Worm (Caenorhabditis elegans): ENCODE data around the gene col-168.

DNA sequence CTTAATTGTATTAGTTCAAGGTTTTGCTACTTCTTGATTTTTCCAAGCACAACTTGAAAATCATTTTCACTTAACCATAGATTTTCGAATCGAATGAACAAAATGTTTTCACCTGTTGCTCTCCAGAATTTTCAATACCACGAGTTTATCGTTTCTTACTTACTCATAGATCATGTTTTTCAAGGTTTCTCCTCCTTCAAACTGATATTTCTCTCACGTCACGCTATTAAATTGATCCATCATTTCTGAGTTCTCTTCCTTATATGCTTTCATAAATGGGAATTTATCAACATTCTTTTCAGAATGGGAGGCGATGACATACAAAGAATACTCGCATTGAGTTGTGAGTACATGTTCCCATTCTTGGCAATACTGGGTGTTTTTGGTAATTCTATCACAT, 14.8 kb upstream of the col-168 start, which contains the start of gene npr-38:
- TF ChIP-seq ceh-36 (tag; optimal IDR thresholded peaks at IDR 0.05) = no peak
- no peak for TF ChIP-seq flt-1 (GFP tag; IDR thresholded peaks at IDR 0.05)
- no peak for TF ChIP-seq hnd-1 (tag; optimal IDR thresholded peaks at IDR 0.05)
- TF ChIP-seq ama-1 (optimal IDR thresholded peaks at IDR 0.05) = no peak
- TF ChIP-seq ceh-13 (GFP tag; optimal IDR thresholded peaks at IDR 0.05) = no peak
- no peak for TF ChIP-seq hmg-4 (GFP tag; optimal IDR thresholded peaks at IDR 0.05)

Data from whole organism, early embryonic.